Worm (Caenorhabditis elegans): ENCODE results near the gene ZC196.5.

- TF ChIP-seq tbx-8 (GFP tag; optimal IDR thresholded peaks at IDR 0.05) (no peak), unc-62 (GFP tag; optimal IDR thresholded peaks at IDR 0.05) (no peak), mep-1 (tag; optimal IDR thresholded peaks at IDR 0.05) (no peak), nhr-237 (tag; optimal IDR thresholded peaks at IDR 0.05) (no peak), nhr-76 (tag; optimal IDR thresholded peaks at IDR 0.05) (no peak), snpc-4 (tag; optimal IDR thresholded peaks at IDR 0.05) (no peak), blmp-1 (tag; optimal IDR thresholded peaks at IDR 0.05) (no peak), nhr-28 (tag; optimal IDR thresholded peaks at IDR 0.05) (no peak), elt-1 (tag; optimal IDR thresholded peaks at IDR 0.05; ENCODE audit: borderline replicate concordance, insufficient read depth) (no peak)
These were observed at the start of gene ZC196.5 for ce11 chrV:8729100-8729499.

All from whole organism, mixed stage, embryonic.